Fruit fly (Drosophila melanogaster): ENCODE measurements around the gene elm.
A peak's percentile ranks its signal among the peaks of the same experiment; 100 is the strongest.

The elm gene

dm6 chr3R:5620387-5620956, 34.2 kb downstream of the elm start (continued):
- TF ChIP-seq CG9215 (GFP tag; IDR thresholded peaks at IDR 0.05) (no peak), ase (GFP tag; IDR thresholded peaks at IDR 0.05) (peak; percentile 55; the same call in 1 of the 3 replicates), Aef1 (GFP tag; IDR thresholded peaks at IDR 0.05) (peak; percentile 30; the same call in 1 of the 3 replicates), CkIIα-i1 (GFP tag; IDR thresholded peaks at IDR 0.05) (no peak), odd (GFP tag; optimal IDR thresholded peaks at IDR 0.05) (peak; percentile 51), bcd (GFP tag; optimal IDR thresholded peaks at IDR 0.05) (peak; percentile 59), CG17802 (tag; optimal IDR thresholded peaks at IDR 0.05) (peak; percentile 54), fd96Cb (tag; optimal IDR thresholded peaks at IDR 0.05) (peak; percentile 70), btn (GFP tag; optimal IDR thresholded peaks at IDR 0.05) (peak; percentile 50), C15 (GFP tag; IDR thresholded peaks at IDR 0.05) (peak; percentile 17; the same call in 1 of the 3 replicates), bbx (GFP tag; IDR thresholded peaks at IDR 0.05; ENCODE audit: partially characterized antibody) (no peak), CG6854 (GFP tag; optimal IDR thresholded peaks at IDR 0.05) (no peak), CG14667 (GFP tag; IDR thresholded peaks at IDR 0.05) (peak; percentile 64), croc (GFP tag; conservative IDR thresholded peaks at IDR 0.05) (0 out of 3 replicates have a peak, but pooled peaks have one; percentile 38), Myb (GFP tag; optimal IDR thresholded peaks at IDR 0.05) (peak; percentile 53), ro (GFP tag; IDR thresholded peaks at IDR 0.05) (no peak), tin (GFP tag; optimal IDR thresholded peaks at IDR 0.05) (peak; percentile 47), CG18764 (GFP tag; optimal IDR thresholded peaks at IDR 0.05) (peak; percentile 50), gcm2 (GFP tag; optimal IDR thresholded peaks at IDR 0.05) (peak; percentile 64), dm (GFP tag; optimal IDR thresholded peaks at IDR 0.05) (peak; percentile 46), YL-1 (GFP tag; optimal IDR thresholded peaks at IDR 0.05) (no peak), CG3163 (GFP tag; optimal IDR thresholded peaks at IDR 0.05) (peak; percentile 52), trem (tag; optimal IDR thresholded peaks at IDR 0.05) (peak; percentile 12), CG1792 (GFP tag; optimal IDR thresholded peaks at IDR 0.05) (peak; percentile 40), toy (GFP tag; IDR thresholded peaks at IDR 0.05) (no peak), NK7.1 (GFP tag; optimal IDR thresholded peaks at IDR 0.05) (no peak), CG17568 (GFP tag; optimal IDR thresholded peaks at IDR 0.05) (peak; percentile 24), Hey (tag; optimal IDR thresholded peaks at IDR 0.05) (no peak), oc (tag; optimal IDR thresholded peaks at IDR 0.05) (peak; percentile 80), Fer2 (tag; optimal IDR thresholded peaks at IDR 0.05) (no peak), Atf3 (GFP tag; optimal IDR thresholded peaks at IDR 0.05) (peak; percentile 21), CG2116 (GFP tag; optimal IDR thresholded peaks at IDR 0.05) (peak; percentile 19), insv (GFP tag; optimal IDR thresholded peaks at IDR 0.05) (no peak), Mad (GFP tag; optimal IDR thresholded peaks at IDR 0.05) (peak; percentile 41), MBD-R2 (GFP tag; IDR thresholded peaks at IDR 0.05) (no peak; the same call in 1 of the 2 replicates), Hr78 (GFP tag; optimal IDR thresholded peaks at IDR 0.05) (peak in 1 of 2 experiments; percentile 92), fu2 (GFP tag; optimal IDR thresholded peaks at IDR 0.05) (peak; percentile 44), CG16863 (GFP tag; optimal IDR thresholded peaks at IDR 0.05) (peak; percentile 61), Bteb2 (GFP tag; optimal IDR thresholded peaks at IDR 0.05) (no peak), dati (GFP tag; IDR thresholded peaks at IDR 0.05) (no peak), CG10366 (GFP tag; IDR thresholded peaks at IDR 0.05) (no peak; the same call in 1 of the 2 replicates), CG7786 (GFP tag; optimal IDR thresholded peaks at IDR 0.05) (peak; percentile 70), NfI (GFP tag; optimal IDR thresholded peaks at IDR 0.05) (peak; percentile 56), lilli (GFP tag; optimal IDR thresholded peaks at IDR 0.05) (peak; percentile 63), CG17385 (GFP tag; optimal IDR thresholded peaks at IDR 0.05) (peak; percentile 57), CG10462 (GFP tag; optimal IDR thresholded peaks at IDR 0.05) (peak; percentile 20), CG9609 (GFP tag; optimal IDR thresholded peaks at IDR 0.05) (peak; percentile 57), gsb-n (tag; optimal IDR thresholded peaks at IDR 0.05) (peak; percentile 42), maf-S (GFP tag; optimal IDR thresholded peaks at IDR 0.05) (peak; percentile 39), psq (GFP tag; optimal IDR thresholded peaks at IDR 0.05) (no peak)

All from whole organism, embryonic.